Worm (Caenorhabditis elegans): Measurements from ENCODE around the gene C26E1.1.

The C26E1.1 gene

ce11 chrV:13272275-13272674 is 25.0 kb upstream of the C26E1.1 start:
- no peak for TF ChIP-seq skn-1 (tag; optimal IDR thresholded peaks at IDR 0.05)

ce11 chrV:13273302-13273701 is 24.0 kb upstream of the C26E1.1 start:
- no peak for TF ChIP-seq nhr-23 (tag; optimal IDR thresholded peaks at IDR 0.05)
- peak; percentile 44 for TF ChIP-seq fos-1 (tag; optimal IDR thresholded peaks at IDR 0.05)

- TF ChIP-seq ceh-16 (tag; optimal IDR thresholded peaks at IDR 0.05) = no peak
- TF ChIP-seq fos-1 (tag; optimal IDR thresholded peaks at IDR 0.05) = peak; percentile 80
These were observed 22.7 kb upstream of the C26E1.1 start for ce11 chrV:13274615-13275014.

ce11 chrV:13275959-13276358 is 21.4 kb upstream of the C26E1.1 start, which contains the start of gene F32F2.4:
TSS of gene F32F2.4 (plus strand) at chrV:13276259.
- TF ChIP-seq sma-3 (GFP tag; optimal IDR thresholded peaks at IDR 0.05) = no peak
- TF ChIP-seq R02D3.7 (tag; optimal IDR thresholded peaks at IDR 0.05) = no peak
- no peak for TF ChIP-seq egl-27 (tag; optimal IDR thresholded peaks at IDR 0.05)
- TF ChIP-seq lin-39 (tag; optimal IDR thresholded peaks at IDR 0.05) = no peak
- TF ChIP-seq ceh-82 (tag; optimal IDR thresholded peaks at IDR 0.05) = no peak
- TF ChIP-seq ama-1 (optimal IDR thresholded peaks at IDR 0.05) = no peak
- no peak for TF ChIP-seq fos-1 (tag; optimal IDR thresholded peaks at IDR 0.05)
- TF ChIP-seq nhr-12 (tag; optimal IDR thresholded peaks at IDR 0.05) = no peak
- no peak for TF ChIP-seq nhr-6 (tag; optimal IDR thresholded peaks at IDR 0.05)
- no peak for TF ChIP-seq zag-1 (tag; optimal IDR thresholded peaks at IDR 0.05)
- no peak for TF ChIP-seq nhr-77 (tag; optimal IDR thresholded peaks at IDR 0.05)
- TF ChIP-seq aly-2 (tag; optimal IDR thresholded peaks at IDR 0.05) = no peak
- no peak for TF ChIP-seq dmd-4 (tag; optimal IDR thresholded peaks at IDR 0.05)

ce11 chrV:13280382-13280781 is 16.9 kb upstream of the C26E1.1 start:
- TF ChIP-seq lin-39 (tag; optimal IDR thresholded peaks at IDR 0.05) (no peak), blmp-1 (tag; optimal IDR thresholded peaks at IDR 0.05; ENCODE audit: insufficient read depth) (peak; percentile 43)

DNA sequence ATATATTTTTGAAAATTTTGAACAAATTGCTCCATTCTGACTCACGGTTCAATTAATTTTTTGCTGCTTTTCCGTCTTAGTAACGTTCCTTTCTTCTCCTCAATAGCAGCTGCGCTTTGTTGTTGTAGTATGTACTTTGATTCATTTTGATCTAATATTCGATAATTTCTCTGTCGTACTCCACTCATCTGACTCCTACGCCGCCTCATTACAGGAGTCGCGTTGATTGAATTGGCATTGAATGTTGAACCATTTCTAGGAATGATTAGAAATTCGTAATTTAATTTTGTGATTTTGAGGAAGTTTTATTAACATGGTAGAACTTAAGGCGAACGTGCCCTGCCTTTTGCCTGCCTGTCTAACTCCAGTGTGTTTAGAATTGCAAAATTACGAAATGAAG is 14.4 kb upstream of the C26E1.1 start:
- TF ChIP-seq ceh-16 (tag; optimal IDR thresholded peaks at IDR 0.05) (no peak), nhr-21 (tag; optimal IDR thresholded peaks at IDR 0.05) (no peak), unc-39 (tag; optimal IDR thresholded peaks at IDR 0.05) (no peak), mbf-1 (tag; optimal IDR thresholded peaks at IDR 0.05) (no peak), ztf-4 (tag; optimal IDR thresholded peaks at IDR 0.05) (no peak), ztf-1 (GFP tag; conservative IDR thresholded peaks at IDR 0.05) (no peak), egl-27 (tag; optimal IDR thresholded peaks at IDR 0.05) (no peak), skn-1 (tag; optimal IDR thresholded peaks at IDR 0.05) (no peak), mab-5 (tag; optimal IDR thresholded peaks at IDR 0.05) (no peak), elt-3 (tag; optimal IDR thresholded peaks at IDR 0.05) (no peak), Y55F3AM.14 (GFP tag; optimal IDR thresholded peaks at IDR 0.05) (no peak), nhr-25 (tag; optimal IDR thresholded peaks at IDR 0.05) (no peak), lin-11 (tag; optimal IDR thresholded peaks at IDR 0.05) (no peak), sma-9 (GFP tag; optimal IDR thresholded peaks at IDR 0.05) (no peak), sma-9 (tag; optimal IDR thresholded peaks at IDR 0.05) (no peak), alr-1 (tag; optimal IDR thresholded peaks at IDR 0.05) (no peak), F13H6.1 (tag; optimal IDR thresholded peaks at IDR 0.05) (no peak)

DNA sequence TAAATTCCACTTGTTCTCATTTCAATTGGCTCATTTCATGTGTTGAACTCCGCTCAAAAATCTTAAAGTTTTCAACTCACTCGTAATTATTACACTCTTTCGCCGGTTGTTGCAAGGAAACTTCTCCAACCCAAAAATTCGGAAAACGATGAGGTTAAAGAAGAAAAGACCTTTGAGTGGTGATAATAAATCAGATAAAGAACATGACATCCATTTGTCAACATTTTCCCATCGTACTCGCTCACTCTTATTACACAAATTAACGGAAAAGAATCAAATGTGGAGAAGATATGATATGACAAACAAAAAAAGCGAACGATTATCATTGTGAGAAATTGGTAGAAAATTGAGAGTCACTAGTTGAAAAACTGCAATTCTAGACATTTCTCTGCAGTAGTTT is 12.0 kb upstream of the C26E1.1 start:
- TF ChIP-seq sma-3 (GFP tag; optimal IDR thresholded peaks at IDR 0.05) = no peak
- TF ChIP-seq sma-9 (GFP tag; optimal IDR thresholded peaks at IDR 0.05) = peak; percentile 48
- TF ChIP-seq sma-9 (tag; optimal IDR thresholded peaks at IDR 0.05) = no peak
- TF ChIP-seq lsy-2 (tag; optimal IDR thresholded peaks at IDR 0.05) = peak in 1 of 2 experiments; percentile 28
- peak; percentile 14 for TF ChIP-seq sem-4 (tag; optimal IDR thresholded peaks at IDR 0.05)
- TF ChIP-seq ztf-4 (tag; optimal IDR thresholded peaks at IDR 0.05) = no peak
- TF ChIP-seq peb-1 (tag; optimal IDR thresholded peaks at IDR 0.05) = no peak
- TF ChIP-seq ZK546.5 (tag; optimal IDR thresholded peaks at IDR 0.05) = no peak
- no peak for TF ChIP-seq nhr-23 (tag; optimal IDR thresholded peaks at IDR 0.05)
- no peak for TF ChIP-seq crh-2 (tag; optimal IDR thresholded peaks at IDR 0.05)
- no peak for TF ChIP-seq lin-11 (tag; optimal IDR thresholded peaks at IDR 0.05)
- TF ChIP-seq R02D3.7 (tag; optimal IDR thresholded peaks at IDR 0.05) = no peak

Data from whole organism, L2 larva.